Fruit fly (Drosophila melanogaster): Measurements from ENCODE around the gene CG16753.

The CG16753 gene

DNA sequence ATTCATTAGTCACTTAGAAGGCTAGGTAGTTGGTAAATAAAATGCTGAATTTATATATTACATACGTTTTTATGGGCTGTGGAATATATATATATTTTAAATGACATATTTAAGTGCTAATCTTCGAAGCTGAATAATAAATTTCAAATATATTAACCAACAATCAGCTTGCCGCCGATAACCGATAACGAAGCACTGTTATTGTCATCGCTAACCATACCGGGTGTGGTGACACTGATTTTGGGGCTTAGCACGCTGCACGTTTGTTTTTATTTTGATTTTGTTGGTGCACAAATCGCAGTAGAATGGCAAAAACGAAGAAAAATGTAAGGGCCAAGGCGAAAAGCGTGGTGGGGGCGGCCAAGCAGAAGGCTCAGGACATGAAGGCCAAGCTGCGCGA lies at the start of gene CG16753:
TSS of gene CG16753 (plus strand) at position 229 of the 400 bp plus-strand sequence.
- TF ChIP-seq Dll (optimal IDR thresholded peaks at IDR 0.05) (no peak), EcR (GFP tag; optimal IDR thresholded peaks at IDR 0.05) (no peak), usp (GFP tag; optimal IDR thresholded peaks at IDR 0.05) (no peak), CG8478 (optimal IDR thresholded peaks at IDR 0.05) (no peak), psq (optimal IDR thresholded peaks at IDR 0.05) (no peak), pan (optimal IDR thresholded peaks at IDR 0.05) (no peak)

DNA sequence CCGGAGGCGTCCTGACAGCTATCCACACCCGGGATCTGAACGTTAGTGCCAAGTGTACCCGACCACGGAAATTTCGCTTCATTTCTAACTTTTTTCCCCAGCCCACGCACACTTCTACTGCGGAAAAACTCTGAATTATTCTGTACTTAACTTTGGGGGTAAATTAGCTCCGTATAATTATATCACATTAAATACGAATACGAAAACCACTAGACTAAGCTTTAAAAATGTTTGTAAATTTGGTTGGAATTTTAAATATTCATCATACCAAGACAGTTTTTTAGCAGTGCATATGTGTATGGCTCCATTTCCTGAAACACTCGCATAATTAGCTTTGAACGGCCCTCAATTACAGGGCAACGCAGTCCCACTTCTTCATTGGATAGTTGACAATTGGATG lies 41.4 kb upstream of the CG16753 start:
- TF ChIP-seq Dll (optimal IDR thresholded peaks at IDR 0.05) (no peak), EcR (GFP tag; optimal IDR thresholded peaks at IDR 0.05) (no peak), usp (GFP tag; optimal IDR thresholded peaks at IDR 0.05) (no peak), psq (optimal IDR thresholded peaks at IDR 0.05) (no peak), CG8478 (optimal IDR thresholded peaks at IDR 0.05) (no peak), pan (optimal IDR thresholded peaks at IDR 0.05) (no peak)

DNA sequence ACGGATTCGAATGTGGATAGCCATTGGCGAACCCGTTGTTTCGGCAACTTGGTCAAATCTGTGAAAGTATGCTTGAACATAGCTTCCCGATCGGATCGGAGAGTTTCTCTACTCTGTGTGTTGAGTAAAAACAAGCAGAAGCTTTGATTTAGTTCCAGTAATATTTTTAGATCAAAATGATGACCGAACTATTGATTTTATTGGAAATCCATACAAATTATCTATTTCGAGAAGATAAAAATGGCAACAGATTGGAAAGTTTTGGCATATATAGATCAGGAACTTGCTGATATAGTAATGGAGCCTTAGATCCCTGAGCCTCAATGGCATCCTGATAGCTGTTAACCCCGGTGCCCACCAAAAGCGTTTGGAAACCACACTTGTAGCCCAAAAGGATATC lies 38.9 kb upstream of the CG16753 start, which contains the start of gene CG32488:
TSS of gene CG32488 (minus strand) at position 101 of the 400 bp plus-strand sequence.
- TF ChIP-seq Dll (optimal IDR thresholded peaks at IDR 0.05) (no peak), usp (GFP tag; optimal IDR thresholded peaks at IDR 0.05) (no peak), pan (optimal IDR thresholded peaks at IDR 0.05) (no peak), CG8478 (optimal IDR thresholded peaks at IDR 0.05) (no peak), EcR (GFP tag; optimal IDR thresholded peaks at IDR 0.05) (no peak), psq (optimal IDR thresholded peaks at IDR 0.05) (no peak)

DNA sequence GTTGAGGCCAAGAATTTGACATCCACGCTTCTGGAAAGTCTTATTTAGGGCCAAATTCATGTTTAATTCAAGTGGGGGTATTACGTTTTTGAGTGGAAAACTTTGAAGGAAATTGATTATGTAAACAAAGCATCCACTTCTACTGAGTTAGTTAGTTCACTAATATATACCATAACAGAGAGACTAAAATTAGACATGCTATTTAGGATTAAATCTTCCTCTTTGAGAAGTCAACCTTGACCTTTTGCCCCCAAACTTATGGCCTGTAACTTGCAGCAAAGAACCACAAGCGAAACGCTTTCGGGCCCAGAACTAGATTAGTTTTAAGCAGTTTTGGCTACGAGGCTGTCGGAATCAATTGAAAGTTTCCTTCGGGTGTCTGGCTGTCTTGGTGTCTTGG lies 37.7 kb upstream of the CG16753 start, which contains the start of gene CG32487:
TSS of gene CG32487 (minus strand) at position 101 of the 400 bp plus-strand sequence.
- no peak for TF ChIP-seq CG8478 (optimal IDR thresholded peaks at IDR 0.05)
- TF ChIP-seq pan (optimal IDR thresholded peaks at IDR 0.05) = no peak
- TF ChIP-seq Dll (optimal IDR thresholded peaks at IDR 0.05) = no peak
- no peak for TF ChIP-seq psq (optimal IDR thresholded peaks at IDR 0.05)
- no peak for TF ChIP-seq EcR (GFP tag; optimal IDR thresholded peaks at IDR 0.05)
- TF ChIP-seq usp (GFP tag; optimal IDR thresholded peaks at IDR 0.05) = no peak

DNA sequence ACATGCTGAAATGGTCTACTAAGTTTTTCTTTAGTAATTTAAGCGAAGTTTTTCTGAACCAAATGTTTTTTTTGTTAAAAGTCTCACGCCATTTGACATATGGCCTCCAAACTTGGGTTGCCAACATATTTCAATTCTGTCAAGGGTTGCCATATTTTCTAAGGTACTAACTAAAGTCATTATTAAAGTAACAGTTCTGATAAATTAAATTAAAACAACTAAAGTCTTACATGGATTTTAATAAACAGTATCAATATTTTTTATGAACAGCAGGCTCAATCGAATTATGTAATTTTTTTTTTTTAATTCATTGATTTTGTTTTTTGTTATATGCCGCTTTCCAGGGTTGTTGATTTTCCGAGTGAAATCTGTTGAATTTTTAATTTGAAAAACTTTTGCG lies 28.5 kb upstream of the CG16753 start, which contains the start of gene aly:
TSS of gene aly (minus strand) at position 101 of the 400 bp plus-strand sequence.
- TF ChIP-seq psq (optimal IDR thresholded peaks at IDR 0.05) (no peak), EcR (GFP tag; optimal IDR thresholded peaks at IDR 0.05) (no peak), Dll (optimal IDR thresholded peaks at IDR 0.05) (no peak), CG8478 (optimal IDR thresholded peaks at IDR 0.05) (no peak), usp (GFP tag; optimal IDR thresholded peaks at IDR 0.05) (no peak), pan (optimal IDR thresholded peaks at IDR 0.05) (no peak)

DNA sequence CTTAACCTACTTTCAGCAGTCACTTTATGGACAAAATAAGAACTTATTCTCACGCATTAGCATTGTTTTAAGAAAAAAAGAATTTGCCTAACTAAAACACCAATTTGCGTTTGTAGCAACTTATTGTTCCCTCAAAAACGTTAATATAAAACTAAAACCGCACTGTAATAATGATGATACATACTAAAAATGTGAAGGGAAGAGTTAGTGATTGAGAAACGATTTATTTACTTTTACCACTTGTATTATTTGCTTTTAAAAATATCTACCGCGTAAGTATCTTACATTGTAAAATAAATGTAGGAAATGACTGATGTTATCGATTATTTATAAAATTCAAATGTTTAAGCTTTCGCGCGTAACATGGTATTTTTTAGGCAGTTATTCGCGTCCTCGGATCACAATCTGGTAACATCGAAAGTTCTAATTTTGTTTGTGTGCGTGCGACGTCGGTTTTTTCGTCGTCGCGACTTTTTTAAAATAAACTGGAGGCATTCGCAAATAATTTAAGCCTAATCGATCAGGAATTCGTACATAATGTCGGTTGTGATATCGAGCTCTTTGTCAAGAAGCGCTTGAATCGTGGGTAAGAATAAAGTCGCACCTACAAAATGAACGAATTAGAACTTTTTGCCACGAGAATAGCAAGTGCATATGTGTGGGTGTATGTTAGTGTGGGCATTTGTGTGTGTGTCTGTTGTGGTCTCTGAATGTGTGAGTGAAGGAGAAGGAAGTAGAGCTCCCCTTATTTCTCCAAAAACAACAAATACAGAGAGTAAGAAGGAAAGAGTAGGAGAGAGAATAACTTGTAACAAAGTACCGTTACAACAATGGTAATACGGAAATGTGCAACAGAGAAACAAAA lies 19.9 kb upstream of the CG16753 start, which contains the start of gene CG2162:
TSS of gene CG2162 (plus strand) at position 418 of the 865 bp plus-strand sequence.
- TF ChIP-seq CG8478 (optimal IDR thresholded peaks at IDR 0.05) (peak; percentile 74), pan (optimal IDR thresholded peaks at IDR 0.05) (no peak)

DNA sequence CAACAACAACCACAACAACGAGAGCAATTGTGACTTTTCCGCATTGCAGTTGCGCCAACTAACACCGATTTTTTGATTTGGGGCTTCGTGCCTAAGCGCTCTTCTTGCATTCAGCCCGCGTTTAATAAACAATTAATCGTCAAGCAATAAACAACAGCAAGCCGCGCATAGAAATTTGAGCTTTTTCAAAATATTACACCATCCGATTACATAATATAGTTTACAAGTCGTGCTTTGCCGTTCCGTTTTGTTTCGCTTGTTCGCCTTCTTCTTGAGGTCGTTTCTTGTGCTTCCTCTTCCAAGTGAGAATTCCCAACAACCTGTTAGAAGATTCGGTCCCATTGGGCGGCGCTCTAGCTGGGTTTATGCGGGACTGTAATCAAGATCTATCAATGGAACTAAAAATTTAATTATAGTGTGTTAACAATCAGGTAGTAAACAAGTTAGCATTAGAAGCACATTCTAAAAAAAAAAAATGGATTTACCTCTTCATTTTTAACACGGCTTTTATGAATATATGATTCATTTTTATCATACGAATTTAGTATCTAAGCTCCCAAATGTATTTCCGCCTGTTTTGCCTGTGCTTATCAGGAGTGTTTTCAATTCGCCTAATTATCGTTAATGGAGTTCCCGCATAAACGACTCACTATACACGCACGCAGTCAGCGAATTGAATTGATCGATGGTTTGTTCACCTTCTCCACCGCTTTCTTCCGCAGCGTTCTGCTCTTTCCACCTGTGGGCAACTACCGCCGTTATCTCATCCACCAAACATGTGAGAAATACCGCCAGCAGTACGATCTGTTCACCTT lies 18.9 kb upstream of the CG16753 start:
- TF ChIP-seq usp (GFP tag; optimal IDR thresholded peaks at IDR 0.05) = no peak

DNA sequence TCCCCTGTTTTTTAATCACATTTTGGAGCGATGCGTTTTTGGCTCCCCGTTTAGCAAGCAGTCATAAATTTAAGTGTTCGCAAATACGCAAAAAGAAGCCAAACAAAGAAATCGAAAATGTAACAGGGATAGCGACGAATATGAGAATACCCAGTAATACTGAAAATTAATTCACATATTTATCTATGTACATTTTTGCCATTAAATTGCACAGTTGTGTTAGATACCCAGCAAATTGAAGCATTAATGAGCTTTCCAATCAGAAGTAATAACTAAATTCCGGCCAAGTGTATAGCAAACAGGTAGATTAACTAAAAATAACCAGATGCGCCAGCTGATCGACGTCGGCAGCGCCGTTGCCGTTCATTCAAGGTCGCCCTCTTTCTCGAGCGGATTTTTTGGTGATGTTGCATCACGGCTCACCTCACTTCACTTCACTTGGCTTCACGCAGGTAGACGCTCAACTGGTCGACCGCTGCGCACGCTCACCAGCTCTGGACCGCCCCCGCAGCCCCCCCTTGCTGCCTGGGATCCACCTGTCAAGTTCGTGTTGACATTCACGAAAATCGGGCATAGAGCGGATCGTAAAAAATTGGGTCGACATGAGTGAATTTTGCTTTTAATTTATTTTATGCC lies 17.8 kb upstream of the CG16753 start:
- TF ChIP-seq usp (GFP tag; optimal IDR thresholded peaks at IDR 0.05) (no peak), pan (optimal IDR thresholded peaks at IDR 0.05) (peak; percentile 77)

DNA sequence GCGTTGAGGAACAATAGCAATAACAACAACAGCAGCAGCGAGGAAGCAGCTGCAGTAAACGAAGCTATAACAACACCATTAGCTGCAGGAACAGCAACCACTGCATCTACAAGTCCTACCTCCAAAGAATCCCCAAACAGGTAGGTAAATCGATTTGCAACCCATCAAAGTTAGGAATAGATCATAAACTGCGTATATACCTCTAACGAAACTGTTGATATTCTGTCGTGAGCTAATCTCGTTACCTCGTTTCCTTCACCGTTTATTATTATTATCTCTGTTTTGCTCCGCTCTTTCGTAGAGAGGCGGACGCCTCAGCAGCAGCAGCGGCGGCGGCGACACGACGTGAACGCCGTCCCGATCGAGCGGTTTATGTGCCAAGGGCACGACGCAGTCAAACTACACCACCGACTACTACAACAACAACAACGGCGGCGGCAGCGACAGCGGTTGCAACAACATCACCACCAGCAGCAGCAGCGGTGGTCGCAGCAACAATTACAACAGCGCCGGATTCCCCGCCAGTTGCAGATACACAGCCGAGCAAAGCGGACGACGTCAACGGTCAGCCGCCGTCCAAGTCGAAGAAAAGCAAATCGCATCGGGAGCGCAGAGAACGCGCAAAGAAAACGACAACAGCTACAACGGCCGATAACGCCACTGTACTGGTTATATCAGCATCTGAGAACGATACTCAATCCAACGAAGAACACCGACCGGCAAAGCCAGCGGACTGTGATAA lies 16.9 kb upstream of the CG16753 start:
- TF ChIP-seq CG8478 (optimal IDR thresholded peaks at IDR 0.05) (no peak), pan (optimal IDR thresholded peaks at IDR 0.05) (no peak), EcR (GFP tag; optimal IDR thresholded peaks at IDR 0.05) (no peak), psq (optimal IDR thresholded peaks at IDR 0.05) (no peak), usp (GFP tag; optimal IDR thresholded peaks at IDR 0.05) (no peak), Dll (optimal IDR thresholded peaks at IDR 0.05) (no peak)

DNA sequence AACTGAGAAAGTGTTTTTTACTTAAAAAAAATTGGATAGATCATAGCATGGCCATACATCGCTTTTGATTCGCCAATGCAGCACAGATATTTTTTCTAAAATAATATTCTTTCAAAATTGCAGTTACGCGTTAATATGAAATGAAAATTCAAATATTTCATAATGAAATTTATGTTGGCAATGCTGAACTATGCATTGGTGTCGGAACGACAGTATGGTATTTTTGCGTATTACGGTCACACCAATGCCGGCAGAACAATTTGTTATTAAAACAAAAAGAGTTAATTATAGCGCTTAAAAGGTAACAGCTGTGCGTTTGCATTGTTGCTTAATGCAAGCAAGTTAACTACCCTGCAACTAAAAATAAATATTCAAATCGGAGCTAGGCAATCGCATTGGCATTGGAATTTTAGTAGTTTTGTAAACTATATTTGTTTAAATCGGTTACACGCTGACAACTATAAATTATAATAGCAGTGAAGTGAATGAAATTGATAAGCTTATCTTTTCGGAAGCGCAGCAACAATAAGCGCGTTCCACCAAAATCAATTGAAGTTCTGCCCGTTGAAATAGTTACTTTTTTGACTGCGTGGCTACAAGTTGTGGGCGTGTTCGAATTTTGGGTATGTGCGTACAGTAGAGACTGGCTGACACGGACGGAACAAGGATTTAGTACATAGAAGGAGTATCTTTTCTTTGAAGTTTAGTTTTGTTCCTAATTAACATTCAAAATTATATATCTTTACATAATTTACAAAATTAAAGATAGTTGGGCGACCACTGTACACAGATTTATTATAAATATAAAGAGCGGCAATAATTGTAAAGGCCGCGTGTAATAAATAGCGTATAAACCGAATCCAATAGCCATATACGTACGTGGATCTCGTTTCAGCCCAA lies 12.5 kb upstream of the CG16753 start, which contains the start of gene Prx4:
TSS of gene Prx4 (plus strand) at position 210 of the 900 bp plus-strand sequence.
- no peak for TF ChIP-seq psq (optimal IDR thresholded peaks at IDR 0.05)
- no peak for TF ChIP-seq pan (optimal IDR thresholded peaks at IDR 0.05)
- TF ChIP-seq Dll (optimal IDR thresholded peaks at IDR 0.05) = no peak
- no peak for TF ChIP-seq usp (GFP tag; optimal IDR thresholded peaks at IDR 0.05)
- no peak for TF ChIP-seq EcR (GFP tag; optimal IDR thresholded peaks at IDR 0.05)
- TF ChIP-seq CG8478 (optimal IDR thresholded peaks at IDR 0.05) = no peak

Measured in whole organism.